Worm (Caenorhabditis elegans) whole organism, mixed stage, embryonic: Measurements from ENCODE around the gene sco-1.

Source experiments
- M03D4.4 ChIP-seq: sonication (generic microtip); optimal IDR thresholded peaks from 2 replicates; lab custom pipeline; 2017; ENCODE audit warnings: mild to moderate bottlenecking, missing genetic modification characterization, missing compliant biosample characterization
- bed-3 ChIP-seq: fragments of 200-800 bp; sonication (Bioruptor generic); optimal IDR thresholded peaks from 3 replicates; lab custom pipeline; 2018; ENCODE audit warnings: mild to moderate bottlenecking, missing genetic modification characterization, moderate library complexity, missing compliant biosample characterization
- blmp-1 ChIP-seq: fragments of 150-350 bp; optimal IDR thresholded peaks from 2 replicates; lab custom pipeline; 2014; ENCODE audit warnings: missing biosample characterization, missing genetic modification characterization
- ceh-39 ChIP-seq: fragments of 150-350 bp; optimal IDR thresholded peaks from 2 replicates; lab custom pipeline; 2014; ENCODE audit warnings: missing biosample characterization, missing genetic modification characterization
- ceh-83 ChIP-seq: fragments of 200-800 bp; sonication (Bioruptor generic); optimal IDR thresholded peaks from 2 replicates; lab custom pipeline; 2018; ENCODE audit warnings: mild to moderate bottlenecking, missing genetic modification characterization, missing compliant biosample characterization
- ces-1 ChIP-seq: fragments of 150-350 bp; optimal IDR thresholded peaks from 2 replicates; lab custom pipeline; 2014; ENCODE audit warnings: missing biosample characterization, missing genetic modification reagents, missing genetic modification characterization
- drap-1 ChIP-seq: fragments of 200-800 bp; sonication (Bioruptor generic); optimal IDR thresholded peaks from 3 replicates; lab custom pipeline; 2018; ENCODE audit warnings: mild to moderate bottlenecking, missing genetic modification characterization, missing compliant biosample characterization
- elt-1 ChIP-seq: sonication (generic microtip); optimal IDR thresholded peaks from 2 replicates; lab custom pipeline; 2017; ENCODE audit warnings: missing genetic modification characterization, mild to moderate bottlenecking, missing compliant biosample characterization, antibody characterized with exemption, moderate library complexity, borderline replicate concordance; ENCODE audit not compliant: insufficient read depth
- flh-1 ChIP-seq: fragments of 200-800 bp; sonication (Bioruptor generic); optimal IDR thresholded peaks from 2 replicates; lab custom pipeline; 2018; ENCODE audit warnings: mild to moderate bottlenecking, missing genetic modification characterization, moderate library complexity, missing compliant biosample characterization
- ham-2 ChIP-seq: fragments of 200-800 bp; sonication (Bioruptor generic); optimal IDR thresholded peaks from 2 replicates; lab custom pipeline; 2018; ENCODE audit warnings: mild to moderate bottlenecking, missing genetic modification characterization, missing compliant biosample characterization
- hlh-1 ChIP-seq: fragments of 150-350 bp; optimal IDR thresholded peaks from 2 replicates; lab custom pipeline; 2014; ENCODE audit warnings: missing biosample characterization, missing genetic modification reagents, missing genetic modification characterization
- lin-13 ChIP-seq: fragments of 150-350 bp; optimal IDR thresholded peaks from 2 replicates; lab custom pipeline; 2014; ENCODE audit warnings: missing biosample characterization, missing genetic modification characterization
- lin-32 ChIP-seq: fragments of 200-800 bp; sonication (Bioruptor generic); optimal IDR thresholded peaks from 2 replicates; lab custom pipeline; 2018; ENCODE audit warnings: mild to moderate bottlenecking, missing genetic modification characterization, missing compliant biosample characterization
- mab-5 ChIP-seq: fragments of 150-350 bp; optimal IDR thresholded peaks from 2 replicates; lab custom pipeline; 2014; ENCODE audit warnings: missing biosample characterization, missing genetic modification characterization
- mep-1 ChIP-seq: fragments of 150-350 bp; optimal IDR thresholded peaks from 2 replicates; lab custom pipeline; 2017; ENCODE audit warnings: missing biosample characterization, missing genetic modification reagents, missing genetic modification characterization, inconsistent platforms
- nhr-12 ChIP-seq: fragments of 150-350 bp; optimal IDR thresholded peaks from 2 replicates; lab custom pipeline; 2014; ENCODE audit warnings: missing biosample characterization, missing genetic modification characterization
- nhr-2 ChIP-seq: fragments of 150-350 bp; optimal IDR thresholded peaks from 2 replicates; lab custom pipeline; 2014; ENCODE audit warnings: missing biosample characterization, missing genetic modification characterization
- nhr-28 ChIP-seq: fragments of 150-350 bp; optimal IDR thresholded peaks from 2 replicates; lab custom pipeline; 2014; ENCODE audit warnings: missing biosample characterization, missing genetic modification characterization
- nhr-76 ChIP-seq: sonication (generic microtip); optimal IDR thresholded peaks from 2 replicates; lab custom pipeline; 2017; ENCODE audit warnings: missing biosample characterization, missing genetic modification characterization
- pha-4 ChIP-seq: fragments of 150-350 bp; optimal IDR thresholded peaks from 2 replicates; lab custom pipeline; 2018; ENCODE audit warnings: missing biosample characterization, missing genetic modification reagents, missing genetic modification characterization
- snpc-4 ChIP-seq: fragments of 150-350 bp; optimal IDR thresholded peaks from 2 replicates; lab custom pipeline; 2014; ENCODE audit warnings: missing biosample characterization, missing genetic modification characterization
- sptf-1 ChIP-seq: sonication (generic microtip); optimal IDR thresholded peaks from 2 replicates; lab custom pipeline; 2017; ENCODE audit warnings: mild to moderate bottlenecking, missing genetic modification characterization, moderate library complexity, missing compliant biosample characterization
- unc-120 ChIP-seq: sonication (generic microtip); optimal IDR thresholded peaks from 2 replicates; lab custom pipeline; 2017; ENCODE audit warnings: missing genetic modification characterization, missing compliant biosample characterization; ENCODE audit not compliant: poor library complexity, severe bottlenecking
- unc-39 ChIP-seq: fragments of 150-350 bp; optimal IDR thresholded peaks from 2 replicates; lab custom pipeline; 2014; ENCODE audit warnings: missing biosample characterization, missing genetic modification characterization
- unc-62 ChIP-seq: fragments of 150-350 bp; optimal IDR thresholded peaks from 2 replicates; lab custom pipeline; 2014; ENCODE audit warnings: missing biosample characterization, missing genetic modification reagents, missing genetic modification characterization
- zip-8 ChIP-seq: fragments of 150-350 bp; optimal IDR thresholded peaks from 2 replicates; lab custom pipeline; 2014; ENCODE audit warnings: missing biosample characterization, missing genetic modification characterization
- ztf-11 ChIP-seq: fragments of 150-350 bp; optimal IDR thresholded peaks from 2 replicates; lab custom pipeline; 2014; ENCODE audit warnings: missing biosample characterization, missing genetic modification characterization

Gene sco-1

DNA sequence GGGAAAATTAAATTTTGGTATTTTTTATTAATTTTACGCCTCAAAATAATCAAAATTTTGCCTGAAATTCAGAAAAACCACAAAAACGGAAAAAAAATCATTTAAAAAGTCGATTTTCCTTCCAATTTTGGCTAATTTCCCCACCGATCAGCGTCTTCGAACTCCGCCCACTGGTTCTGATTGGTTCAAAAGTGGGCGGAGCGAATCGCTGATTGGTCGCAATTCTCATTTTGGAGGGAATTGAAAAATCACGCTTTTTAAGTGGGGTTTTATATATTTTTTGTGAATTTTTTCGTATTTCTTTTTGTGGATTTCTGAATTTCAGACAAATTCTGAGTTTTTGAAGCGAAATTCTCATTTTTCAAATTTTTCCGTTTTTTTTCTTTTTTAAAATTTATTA lies 12.5 kb upstream of the sco-1 start:
- TF ChIP-seq unc-62 = no peak
- no peak for TF ChIP-seq mab-5
- no peak for TF ChIP-seq M03D4.4
- no peak for TF ChIP-seq zip-8 (tag; lab: Kevin White, UChicago)

DNA sequence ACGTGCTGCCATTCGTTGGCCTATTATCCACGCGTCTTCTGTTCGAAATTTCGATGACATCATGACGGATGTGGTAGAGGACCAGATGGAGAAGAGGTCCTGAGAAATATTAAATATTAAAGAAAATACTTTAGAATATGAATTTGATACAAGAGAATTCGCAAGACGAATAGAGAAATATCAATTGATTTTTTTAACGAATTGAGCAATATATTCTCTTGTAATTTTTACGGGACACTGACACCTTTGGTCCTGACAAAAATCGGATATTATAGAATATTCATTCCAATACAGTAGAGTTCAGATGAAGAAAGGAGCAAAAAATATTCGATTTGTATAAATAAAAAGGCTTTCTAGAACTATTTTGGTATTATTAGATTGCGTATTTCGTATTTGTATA lies 11.3 kb upstream of the sco-1 start, which contains the start of gene C01F1.6:
Gene C01F1.6, minus strand, starts transcription at position 101 of the 400 bp plus-strand sequence.
- TF ChIP-seq nhr-2 (no peak), nhr-28 (tag; lab: Kevin White, UChicago) (no peak), mep-1 (tag; lab: Kevin White, UChicago) (no peak), nhr-76 (no peak), unc-120 (tag; lab: Kevin White, UChicago) (no peak), pha-4 (tag; lab: Kevin White, UChicago) (no peak), ztf-11 (tag; lab: Kevin White, UChicago) (no peak), ceh-83 (GFP tag; lab: Kevin White, UChicago) (no peak), blmp-1 (tag; lab: Kevin White, UChicago) (no peak), bed-3 (GFP tag; lab: Kevin White, UChicago) (no peak), drap-1 (GFP tag; lab: Kevin White, UChicago) (no peak), zip-8 (tag; lab: Kevin White, UChicago) (no peak), unc-62 (no peak), mab-5 (no peak), elt-1 (no peak)

DNA sequence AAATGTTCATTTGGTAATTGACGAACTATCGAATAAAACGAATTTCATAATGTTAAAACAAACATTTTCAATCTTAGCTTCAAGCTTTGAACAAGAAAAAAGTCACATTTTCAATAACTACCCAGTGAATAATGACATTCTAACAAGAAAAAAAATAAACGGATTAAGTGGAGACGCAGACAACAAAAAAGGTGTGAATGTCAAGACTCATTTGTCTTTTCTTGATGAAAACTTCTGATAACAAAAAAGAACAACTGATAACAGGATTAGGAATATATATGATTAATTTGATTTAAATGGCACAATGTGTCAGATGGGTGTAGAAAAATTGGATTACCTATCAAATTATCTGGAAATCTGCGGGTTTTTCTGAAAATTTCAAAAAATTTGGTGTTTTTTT lies 10.9 kb upstream of the sco-1 start:
- TF ChIP-seq ces-1 (GFP tag; lab: Kevin White, UChicago) (peak; percentile 18), ztf-11 (tag; lab: Kevin White, UChicago) (no peak), elt-1 (peak; percentile 27)

DNA sequence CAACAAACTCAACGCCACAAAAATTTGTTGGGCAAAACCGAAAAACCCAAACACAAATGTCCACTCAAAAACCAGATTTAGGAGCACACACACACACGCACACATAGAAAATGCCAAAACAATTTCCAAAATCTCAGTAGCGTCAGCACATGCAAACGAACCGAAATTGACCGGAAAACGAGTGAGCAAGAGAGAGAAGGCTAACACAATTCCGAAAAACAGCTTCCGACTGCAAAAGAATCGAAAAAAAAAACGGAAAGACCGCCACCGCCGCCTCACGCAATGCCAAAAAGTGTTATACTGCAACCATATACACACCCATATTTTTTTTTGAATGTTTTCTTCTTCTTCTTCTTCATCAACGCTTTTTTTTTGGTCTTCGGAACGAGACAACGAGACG lies 7.7 kb upstream of the sco-1 start:
- TF ChIP-seq ces-1 (GFP tag; lab: Kevin White, UChicago) (peak; percentile 19), flh-1 (GFP tag; lab: Kevin White, UChicago) (no peak)

DNA sequence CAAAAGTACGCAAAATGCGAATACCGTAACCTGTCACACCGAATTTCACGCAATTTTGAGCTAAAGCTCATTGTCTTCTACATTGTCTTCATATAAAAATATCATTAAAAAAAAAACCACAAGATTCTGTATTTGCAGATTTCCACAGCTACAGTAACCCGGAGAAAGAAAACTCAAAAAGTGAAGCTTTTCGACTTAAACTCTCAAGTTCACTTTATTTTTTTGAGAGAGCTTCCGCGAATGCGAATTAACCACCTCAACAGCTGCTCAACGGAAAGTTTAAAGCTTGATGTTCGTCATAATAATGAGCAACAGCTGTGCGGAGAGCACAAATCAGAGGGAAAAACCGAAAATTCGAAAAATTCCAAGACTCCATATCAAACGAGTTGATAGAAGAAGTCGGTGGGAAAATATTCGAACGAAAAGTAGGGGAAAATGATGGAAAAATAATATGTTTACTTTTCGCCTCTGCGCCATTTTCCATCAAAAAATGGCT lies 6.4 kb upstream of the sco-1 start:
- TF ChIP-seq blmp-1 (tag; lab: Kevin White, UChicago) = no peak
- TF ChIP-seq M03D4.4 = no peak
- TF ChIP-seq drap-1 (GFP tag; lab: Kevin White, UChicago) = no peak
- TF ChIP-seq unc-39 (tag; lab: Kevin White, UChicago) = no peak
- no peak for TF ChIP-seq ceh-83 (GFP tag; lab: Kevin White, UChicago)
- no peak for TF ChIP-seq ceh-39 (tag; lab: Kevin White, UChicago)
- TF ChIP-seq ces-1 (GFP tag; lab: Kevin White, UChicago) = no peak
- TF ChIP-seq nhr-28 (tag; lab: Kevin White, UChicago) = no peak
- no peak for TF ChIP-seq ham-2 (GFP tag; lab: Kevin White, UChicago)
- no peak for TF ChIP-seq nhr-2
- no peak for TF ChIP-seq flh-1 (GFP tag; lab: Kevin White, UChicago)
- TF ChIP-seq hlh-1 (tag; lab: Kevin White, UChicago) = peak; percentile 98
- peak; percentile 43 for TF ChIP-seq unc-62
- TF ChIP-seq nhr-12 (tag; lab: Kevin White, UChicago) = no peak
- TF ChIP-seq, all 35 proteins: peak for 2

DNA sequence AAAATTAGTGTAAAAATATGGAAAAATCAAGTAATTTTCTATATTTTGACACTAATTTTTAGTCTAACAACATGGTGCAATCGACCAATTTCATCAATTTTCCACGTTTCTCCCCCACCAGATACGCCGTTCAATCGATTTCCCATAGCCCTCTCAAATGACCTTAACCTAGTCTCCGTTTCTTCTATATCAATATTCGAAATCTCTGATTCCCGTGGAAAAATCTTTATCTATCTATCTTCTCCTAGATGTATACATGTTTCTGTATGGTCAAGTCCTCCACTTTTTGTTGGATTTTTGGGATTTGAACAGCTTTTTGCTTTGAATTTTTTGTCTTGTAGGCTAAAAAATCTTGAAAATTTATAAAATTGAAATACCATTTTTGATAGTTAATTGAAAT lies 5.3 kb upstream of the sco-1 start:
- TF ChIP-seq sptf-1 (tag; lab: Kevin White, UChicago) (no peak), elt-1 (peak; percentile 90)

DNA sequence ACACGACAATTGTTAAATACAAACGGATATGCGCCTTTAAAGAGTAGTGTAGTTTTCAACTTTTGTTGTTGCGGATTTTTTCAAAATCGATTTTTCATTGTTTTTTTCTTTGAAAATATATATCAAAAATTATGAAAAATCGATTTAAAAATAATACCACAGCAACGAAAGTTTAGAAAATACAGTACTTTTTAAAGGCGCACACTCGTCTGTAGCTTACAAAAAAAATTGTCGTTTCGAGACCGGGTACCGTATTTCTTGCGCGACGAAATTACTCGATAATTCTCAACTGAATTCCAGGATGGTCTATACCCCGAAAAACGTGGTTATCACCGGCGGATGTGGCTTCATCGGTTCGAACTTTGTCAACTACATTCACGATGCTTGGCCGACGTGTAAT lies 4.7 kb upstream of the sco-1 start, which contains the start of gene rml-4:
Gene rml-4, plus strand, starts transcription at position 301 of the 400 bp plus-strand sequence.
- TF ChIP-seq flh-1 (GFP tag; lab: Kevin White, UChicago) = no peak
- no peak for TF ChIP-seq lin-32 (GFP tag; lab: Kevin White, UChicago)
- TF ChIP-seq ceh-83 (GFP tag; lab: Kevin White, UChicago) = no peak
- TF ChIP-seq zip-8 (tag; lab: Kevin White, UChicago) = no peak
- no peak for TF ChIP-seq nhr-12 (tag; lab: Kevin White, UChicago)
- TF ChIP-seq snpc-4 (tag; lab: Kevin White, UChicago) = no peak
- TF ChIP-seq elt-1 = no peak
- no peak for TF ChIP-seq lin-13 (tag; lab: Kevin White, UChicago)
